Fruit fly (Drosophila melanogaster) whole organism, embryonic: ENCODE data around the gene CG11560.

ENCODE experiments used
- Abd-B ChIP-seq: fragments of 200-800 bp; sonication (Bioruptor generic); optimal IDR thresholded peaks from 2 replicates; lab custom pipeline; 2018; ENCODE audit warnings: missing biosample characterization, mild to moderate bottlenecking, missing genetic modification characterization, moderate library complexity
- Bteb2 ChIP-seq: fragments of 200-800 bp; sonication (Bioruptor generic); optimal IDR thresholded peaks from 2 replicates; lab custom pipeline; 2016; ENCODE audit warnings: missing biosample characterization, missing genetic modification characterization
- CG10147 ChIP-seq: fragments of 200-800 bp; sonication (Bioruptor generic); optimal IDR thresholded peaks from 2 replicates; lab custom pipeline; 2019; ENCODE audit warnings: missing biosample characterization, mild to moderate bottlenecking, missing genetic modification characterization, moderate library complexity
- CG10366 ChIP-seq: fragments of 200-800 bp; sonication (Bioruptor generic); IDR thresholded peaks from 2 replicates; pipeline ENCODE4 v1.3.6; 2022; ENCODE audit warnings: missing biosample characterization, missing genetic modification characterization
- CG10543 ChIP-seq: fragments of 200-800 bp; sonication (Bioruptor generic); optimal IDR thresholded peaks from 3 replicates; lab custom pipeline; 2017; ENCODE audit warnings: missing biosample characterization, mild to moderate bottlenecking, missing genetic modification characterization, moderate library complexity
- CG10959 ChIP-seq: fragments of 200-800 bp; sonication (Bioruptor generic); IDR thresholded peaks from 2 replicates; pipeline ENCODE4 v1.3.6; 2022; ENCODE audit warnings: missing biosample characterization, missing genetic modification characterization
- CG11093 ChIP-seq: fragments of 200-800 bp; sonication (Bioruptor generic); IDR thresholded peaks from 3 replicates; pipeline ENCODE4 v1.3.6; 2022; ENCODE audit warnings: missing biosample characterization, missing genetic modification characterization
- CG11247 ChIP-seq: fragments of 200-800 bp; sonication (Bioruptor generic); IDR thresholded peaks from 2 replicates; pipeline ENCODE4 v1.3.6; 2022; ENCODE audit warnings: missing biosample characterization, missing genetic modification characterization
- CG12299 ChIP-seq: fragments of 200-800 bp; sonication (Bioruptor generic); optimal IDR thresholded peaks from 2 replicates; lab custom pipeline; 2018; ENCODE audit warnings: missing biosample characterization, mild to moderate bottlenecking, missing genetic modification characterization
- CG12659 ChIP-seq: fragments of 200-800 bp; sonication (Bioruptor generic); optimal IDR thresholded peaks from 3 replicates; lab custom pipeline; 2017; ENCODE audit warnings: mild to moderate bottlenecking, missing biosample characterization, missing genetic modification reagents, missing genetic modification characterization
- CG13123 ChIP-seq: fragments of 200-800 bp; sonication (Bioruptor generic); optimal IDR thresholded peaks from 2 replicates; lab custom pipeline; 2016; ENCODE audit warnings: missing biosample characterization, missing genetic modification characterization
- CG13894 ChIP-seq: fragments of 200-800 bp; sonication (Bioruptor generic); optimal IDR thresholded peaks from 3 replicates; lab custom pipeline; 2018; ENCODE audit warnings: missing biosample characterization, mild to moderate bottlenecking, missing genetic modification characterization, moderate library complexity
- CG15011 ChIP-seq: fragments of 200-800 bp; sonication (Bioruptor generic); optimal IDR thresholded peaks from 3 replicates; lab custom pipeline; 2018; ENCODE audit warnings: missing biosample characterization, mild to moderate bottlenecking, missing genetic modification characterization
- CG15269 ChIP-seq: fragments of 200-800 bp; sonication (Bioruptor generic); optimal IDR thresholded peaks from 2 replicates; lab custom pipeline; 2018; ENCODE audit warnings: missing biosample characterization, mild to moderate bottlenecking, missing genetic modification characterization, moderate library complexity
- CG17385 ChIP-seq: fragments of 200-800 bp; sonication (Bioruptor generic); optimal IDR thresholded peaks from 3 replicates; lab custom pipeline; 2018; ENCODE audit warnings: missing biosample characterization, mild to moderate bottlenecking, missing genetic modification characterization
- CG17802 ChIP-seq: fragments of 200-800 bp; sonication (Bioruptor generic); optimal IDR thresholded peaks from 2 replicates; lab custom pipeline; 2018; ENCODE audit warnings: missing biosample characterization, mild to moderate bottlenecking, missing genetic modification characterization, moderate library complexity
- CG1792 ChIP-seq: fragments of 200-800 bp; sonication (Bioruptor generic); optimal IDR thresholded peaks from 2 replicates; lab custom pipeline; 2016; ENCODE audit warnings: missing biosample characterization, missing genetic modification characterization
- CG30403 ChIP-seq: fragments of 200-800 bp; sonication (Bioruptor generic); optimal IDR thresholded peaks from 3 replicates; lab custom pipeline; 2016; ENCODE audit warnings: missing biosample characterization, missing genetic modification characterization
- CG31388 ChIP-seq: fragments of 200-800 bp; sonication (Bioruptor generic); optimal IDR thresholded peaks from 2 replicates; lab custom pipeline; 2016; ENCODE audit warnings: missing biosample characterization, missing genetic modification characterization
- CG4707 ChIP-seq: fragments of 200-800 bp; sonication (Bioruptor generic); optimal IDR thresholded peaks from 2 replicates; lab custom pipeline; 2018; ENCODE audit warnings: missing biosample characterization, mild to moderate bottlenecking, missing genetic modification characterization, moderate library complexity
- CG5245 ChIP-seq: fragments of 200-800 bp; sonication (Bioruptor generic); optimal IDR thresholded peaks from 3 replicates; lab custom pipeline; 2016; ENCODE audit warnings: missing biosample characterization, missing genetic modification characterization
- CG6765 ChIP-seq: fragments of 200-800 bp; sonication (Bioruptor generic); optimal IDR thresholded peaks from 3 replicates; lab custom pipeline; 2017; ENCODE audit warnings: missing biosample characterization, mild to moderate bottlenecking, missing genetic modification characterization
- CG7556 ChIP-seq: fragments of 200-800 bp; sonication (Bioruptor generic); optimal IDR thresholded peaks from 2 replicates; lab custom pipeline; 2017; ENCODE audit warnings: missing biosample characterization, mild to moderate bottlenecking, missing genetic modification characterization
- Dfd ChIP-seq, 2 experiments: fragments of >200 bp; optimal IDR thresholded peaks; 2 replicates each; lab custom pipeline; 2017; ENCODE audit warnings: missing biosample characterization in 2 of 2, missing genetic modification characterization in 2 of 2
- Dip2 ChIP-seq: fragments of 200-800 bp; sonication (Bioruptor generic); IDR thresholded peaks from 2 replicates; pipeline ENCODE4 v1.3.6; 2022; ENCODE audit warnings: missing biosample characterization, missing genetic modification characterization
- Dp ChIP-seq: fragments of 200-800 bp; sonication (Bioruptor generic); optimal IDR thresholded peaks from 2 replicates; lab custom pipeline; 2018; ENCODE audit warnings: missing biosample characterization, mild to moderate bottlenecking, missing genetic modification characterization, moderate library complexity
- Fer1 ChIP-seq: fragments of 200-800 bp; sonication (Bioruptor generic); optimal IDR thresholded peaks from 2 replicates; lab custom pipeline; 2017; ENCODE audit warnings: missing biosample characterization, mild to moderate bottlenecking, missing genetic modification characterization
- HLH4C ChIP-seq: fragments of 200-800 bp; sonication (Bioruptor generic); IDR thresholded peaks from 3 replicates; pipeline ENCODE4 v1.3.6; 2022; ENCODE audit warnings: missing biosample characterization, missing genetic modification characterization; ENCODE audit not compliant: partially characterized antibody
- Myb ChIP-seq: fragments of 200-800 bp; sonication (Bioruptor generic); optimal IDR thresholded peaks from 2 replicates; lab custom pipeline; 2016; ENCODE audit warnings: missing biosample characterization, missing genetic modification characterization
- Pdp1 ChIP-seq, 2 experiments: fragments of 200-800 bp; sonication (Bioruptor generic); optimal IDR thresholded peaks; 3 replicates each; lab custom pipeline; 2016; ENCODE audit warnings: missing biosample characterization in 2 of 2, missing genetic modification characterization in 2 of 2, mild to moderate bottlenecking in 1 of 2, moderate library complexity in 1 of 2
- Ssrp ChIP-seq: fragments of 200-800 bp; sonication (Bioruptor generic); optimal IDR thresholded peaks from 2 replicates; lab custom pipeline; 2018; ENCODE audit warnings: missing biosample characterization, mild to moderate bottlenecking, missing genetic modification characterization, moderate library complexity
- YL-1 ChIP-seq: fragments of 200-800 bp; sonication (Bioruptor generic); optimal IDR thresholded peaks from 3 replicates; lab custom pipeline; 2017; ENCODE audit warnings: missing biosample characterization, mild to moderate bottlenecking, missing genetic modification characterization
- ato ChIP-seq: fragments of 200-800 bp; sonication (Bioruptor generic); IDR thresholded peaks from 2 replicates; pipeline ENCODE4 v1.3.6; 2022; ENCODE audit warnings: missing biosample characterization, missing genetic modification characterization; ENCODE audit not compliant: partially characterized antibody
- cato ChIP-seq: fragments of 200-800 bp; sonication (Bioruptor generic); optimal IDR thresholded peaks from 2 replicates; lab custom pipeline; 2016; ENCODE audit warnings: missing biosample characterization, missing genetic modification characterization, borderline replicate concordance
- cg ChIP-seq: fragments of 200-800 bp; sonication (Bioruptor generic); optimal IDR thresholded peaks from 3 replicates; lab custom pipeline; 2019; ENCODE audit warnings: missing biosample characterization, mild to moderate bottlenecking, missing genetic modification characterization, moderate library complexity
- crol ChIP-seq: fragments of 200-800 bp; sonication (Bioruptor generic); IDR thresholded peaks from 2 replicates; pipeline ENCODE4 v1.3.6; 2022; ENCODE audit warnings: missing biosample characterization, missing genetic modification characterization
- crp ChIP-seq, 2 experiments: fragments of 200-800 bp; sonication (Bioruptor generic); optimal IDR thresholded peaks; 2 replicates in 1 of 2; 3 replicates in 1 of 2; lab custom pipeline; 2017; ENCODE audit warnings: missing biosample characterization in 2 of 2, missing genetic modification characterization in 2 of 2, mild to moderate bottlenecking in 1 of 2, moderate library complexity in 1 of 2
- dm ChIP-seq: fragments of 200-800 bp; sonication (Bioruptor generic); optimal IDR thresholded peaks from 3 replicates; lab custom pipeline; 2016; ENCODE audit warnings: missing biosample characterization, missing genetic modification characterization
- gfzf ChIP-seq: fragments of 200-800 bp; sonication (Bioruptor generic); optimal IDR thresholded peaks from 2 replicates; lab custom pipeline; 2016; ENCODE audit warnings: missing biosample characterization, mild to moderate bottlenecking, missing genetic modification characterization, moderate library complexity
- ham ChIP-seq: fragments of 200-800 bp; sonication (Bioruptor generic); IDR thresholded peaks from 2 replicates; pipeline ENCODE4 v1.3.6; 2022; ENCODE audit warnings: missing biosample characterization, missing genetic modification characterization
- hb ChIP-seq: fragments of 200-800 bp; sonication (Bioruptor generic); IDR thresholded peaks from 3 replicates; pipeline ENCODE4 v1.3.6; 2022; ENCODE audit warnings: missing biosample characterization, missing genetic modification characterization; ENCODE audit not compliant: partially characterized antibody
- hkb ChIP-seq, 2 experiments: fragments of 200-800 bp in 1 of 2; fragments of >200 bp in 1 of 2; sonication (Bioruptor generic) in 1 of 2; IDR thresholded peaks in 1 of 2; optimal IDR thresholded peaks in 1 of 2; 2 replicates each; pipeline versions ENCODE4 v1.3.6 to Lab custom; 2017 to 2022; ENCODE audit warnings: missing biosample characterization in 1 of 2, missing genetic modification characterization in 1 of 2
- hth ChIP-seq: fragments of >200 bp; optimal IDR thresholded peaks from 2 replicates; lab custom pipeline; 2017; ENCODE audit warnings: inconsistent platforms
- kay ChIP-seq: fragments of 200-800 bp; sonication (Bioruptor generic); optimal IDR thresholded peaks from 2 replicates; lab custom pipeline; 2016; ENCODE audit warnings: missing biosample characterization, missing genetic modification characterization
- lbe ChIP-seq: fragments of 200-800 bp; sonication (Bioruptor generic); optimal IDR thresholded peaks from 2 replicates; lab custom pipeline; 2016; ENCODE audit warnings: missing biosample characterization, mild to moderate bottlenecking, missing genetic modification characterization
- lilli ChIP-seq: fragments of 200-800 bp; sonication (Bioruptor generic); optimal IDR thresholded peaks from 3 replicates; lab custom pipeline; 2016; ENCODE audit warnings: missing biosample characterization, missing genetic modification characterization
- trh ChIP-seq: fragments of 200-800 bp; sonication (Bioruptor generic); optimal IDR thresholded peaks from 2 replicates; lab custom pipeline; 2016; ENCODE audit warnings: missing biosample characterization, missing genetic modification characterization
- tx ChIP-seq: fragments of 200-800 bp; sonication (Bioruptor generic); optimal IDR thresholded peaks from 2 replicates; lab custom pipeline; 2016; ENCODE audit warnings: missing biosample characterization, missing genetic modification characterization

Gene CG11560

DNA sequence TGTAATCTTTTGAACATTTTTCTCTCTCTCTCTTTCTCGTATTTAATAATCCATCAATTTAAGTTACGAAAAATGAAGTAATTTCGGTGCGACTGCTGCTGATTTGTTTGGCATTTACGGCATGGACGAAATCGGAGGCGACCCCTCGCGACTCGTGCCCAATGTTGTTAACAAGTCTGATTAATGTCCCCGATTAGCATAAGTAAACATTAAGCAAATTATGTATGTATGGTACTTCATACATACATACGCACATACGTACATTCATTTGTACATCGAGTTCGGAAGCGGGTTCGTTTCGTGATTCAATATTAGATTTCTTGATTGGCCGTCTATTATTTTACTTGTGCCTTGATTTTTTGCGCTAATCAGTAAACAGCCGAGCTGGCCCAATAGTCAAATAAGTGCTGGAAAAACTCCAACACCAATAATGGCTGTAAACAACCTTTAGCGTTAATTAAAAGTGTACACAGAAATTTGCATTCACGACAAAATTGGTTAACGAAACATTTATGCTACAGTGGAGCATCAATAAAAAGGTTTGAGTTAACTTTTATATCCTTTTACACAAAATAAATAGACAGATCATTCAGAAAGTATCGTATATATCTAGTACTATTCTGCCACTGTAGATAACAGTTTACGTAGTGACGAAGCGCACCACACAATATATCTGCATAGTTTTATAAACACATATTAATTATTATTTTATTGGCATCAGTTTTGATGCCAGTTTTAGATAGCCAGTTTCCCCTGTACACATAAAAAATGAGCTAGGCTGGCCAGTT, 28.7 kb upstream of the CG11560 start (continued):
- TF ChIP-seq CG12659 (GFP tag; lab: Kevin White, UChicago), result peak; percentile 69
- TF ChIP-seq cg, result no peak
- peak; percentile 65 for TF ChIP-seq Fer1 (GFP tag; lab: Kevin White, UChicago)
- TF ChIP-seq Myb (GFP tag; lab: Kevin White, UChicago), result no peak
- no peak for TF ChIP-seq CG12299 (tag; lab: Kevin White, UChicago)
- no peak for TF ChIP-seq ham (GFP tag; lab: Robert Waterston, UW)
- peak; percentile 40 for TF ChIP-seq trh (GFP tag; lab: Kevin White, UChicago)
- TF ChIP-seq hth (lab: Kevin White, UChicago), result no peak
- TF ChIP-seq hb (GFP tag; lab: Robert Waterston, UW), result no peak
- TF ChIP-seq Dfd (GFP tag; optimal IDR thresholded peaks at IDR 0.05; lab: Kevin White, UChicago), result no peak
- TF ChIP-seq Abd-B (GFP tag; lab: Kevin White, UChicago), result peak; percentile 62
- peak; percentile 69 for TF ChIP-seq lilli
- TF ChIP-seq CG13894 (tag; lab: Kevin White, UChicago), result peak; percentile 38
- no peak; the same call in 1 of the 2 replicates for TF ChIP-seq CG11247 (GFP tag; lab: Robert Waterston, UW)
- TF ChIP-seq CG30403 (GFP tag; lab: Kevin White, UChicago), result peak; percentile 68
- TF ChIP-seq Dp, result no peak
- no peak for TF ChIP-seq ato (GFP tag; lab: Robert Waterston, UW)
- TF ChIP-seq CG15011 (GFP tag; lab: Kevin White, UChicago), result peak; percentile 39
- TF ChIP-seq CG13123 (GFP tag; lab: Kevin White, UChicago), result no peak
- TF ChIP-seq Pdp1 (GFP tag; optimal IDR thresholded peaks at IDR 0.05; lab: Kevin White, UChicago), result peak; percentile 33 to 45
- TF ChIP-seq CG6765 (GFP tag; lab: Kevin White, UChicago), result peak; percentile 60
- no peak for TF ChIP-seq crol
- peak; percentile 67 for TF ChIP-seq CG17385 (GFP tag; lab: Kevin White, UChicago)
- no peak for TF ChIP-seq gfzf (GFP tag; lab: Kevin White, UChicago)
- TF ChIP-seq tx, result no peak
- peak; percentile 70 for TF ChIP-seq CG10543 (GFP tag; lab: Kevin White, UChicago)
- TF ChIP-seq CG15269 (tag; lab: Kevin White, UChicago), result peak; percentile 86
- TF ChIP-seq dm (GFP tag; lab: Kevin White, UChicago), result no peak
- no peak for TF ChIP-seq CG10959
- peak; percentile 62 for TF ChIP-seq CG11093 (GFP tag; lab: Robert Waterston, UW)
- TF ChIP-seq lbe (GFP tag; lab: Kevin White, UChicago), result no peak
- TF ChIP-seq HLH4C (GFP tag; lab: Robert Waterston, UW), result no peak
- TF ChIP-seq CG4707, result no peak
- peak; percentile 47 for TF ChIP-seq Bteb2 (GFP tag; lab: Kevin White, UChicago)
- TF ChIP-seq crp (GFP tag; optimal IDR thresholded peaks at IDR 0.05; lab: Kevin White, UChicago), result no peak
- no peak for TF ChIP-seq hkb (optimal IDR thresholded peaks at IDR 0.05; lab: Kevin White, UChicago)
- TF ChIP-seq hkb (GFP tag; IDR thresholded peaks at IDR 0.05; lab: Robert Waterston, UW), result peak; percentile 70
- TF ChIP-seq kay (GFP tag; lab: Kevin White, UChicago), result peak; percentile 44
- peak; percentile 10 for TF ChIP-seq Ssrp
- TF ChIP-seq Dip2 (GFP tag; lab: Robert Waterston, UW), result no peak
- TF ChIP-seq CG7556 (GFP tag; lab: Kevin White, UChicago), result peak; percentile 60
- TF ChIP-seq CG1792 (GFP tag; lab: Kevin White, UChicago), result peak; percentile 59
- TF ChIP-seq CG10147 (GFP tag; lab: Kevin White, UChicago), result peak; percentile 34
- TF ChIP-seq CG10366, result no peak; the same call in 1 of the 2 replicates
- TF ChIP-seq CG31388 (GFP tag; lab: Kevin White, UChicago), result no peak
- TF ChIP-seq cato, result peak; percentile 5
- TF ChIP-seq CG17802, result no peak
- no peak for TF ChIP-seq YL-1 (GFP tag; lab: Kevin White, UChicago)
- peak; percentile 44 for TF ChIP-seq CG5245 (GFP tag; lab: Kevin White, UChicago)
